Worm (Caenorhabditis elegans) whole organism, L3 larva: ENCODE results near the gene F57B1.5.

Experiments
- ama-1 ChIP-seq: fragments of 150-350 bp; optimal IDR thresholded peaks from 2 replicates; lab custom pipeline; 2018
- fkh-10 ChIP-seq: sonication (generic microtip); optimal IDR thresholded peaks from 2 replicates; lab custom pipeline; 2017; ENCODE audit warnings: missing biosample characterization, missing genetic modification reagents, missing genetic modification characterization
- tbx-2 ChIP-seq: sonication (generic microtip); optimal IDR thresholded peaks from 2 replicates; lab custom pipeline; 2016; ENCODE audit warnings: mild to moderate bottlenecking, missing genetic modification characterization, missing compliant biosample characterization

ce11 chrV:13209567-13209966, 2.0 kb downstream of the F57B1.5 start, which contains the start of gene F57B1.6:
- TF ChIP-seq tbx-2 (tag; lab: Kevin White, UChicago) (no peak), ama-1 (no peak), fkh-10 (no peak)
